Fruit fly (Drosophila melanogaster) whole organism, prepupa: ENCODE data around the gene CG43673.

Experiments used
- Blimp-1 ChIP-seq: fragments of 200-800 bp; sonication (Bioruptor generic); optimal IDR thresholded peaks from 3 replicates; lab custom pipeline; 2017; ENCODE audit warnings: missing biosample characterization, missing genetic modification characterization, mild to moderate bottlenecking, moderate library complexity, missing genetic modification reagents
- CG10631 ChIP-seq: fragments of 200-800 bp; sonication (Bioruptor generic); optimal IDR thresholded peaks from 2 replicates; lab custom pipeline; 2016; ENCODE audit warnings: missing biosample characterization, missing genetic modification characterization
- CG10669 ChIP-seq: fragments of 200-800 bp; sonication (Bioruptor generic); optimal IDR thresholded peaks from 3 replicates; lab custom pipeline; 2018; ENCODE audit warnings: missing biosample characterization, mild to moderate bottlenecking, missing genetic modification characterization, moderate library complexity
- CG11294 ChIP-seq: fragments of 200-800 bp; sonication (Bioruptor generic); IDR thresholded peaks from 2 replicates; pipeline ENCODE4 v1.3.6; 2022; ENCODE audit warnings: missing biosample characterization, missing genetic modification characterization
- CG11762 ChIP-seq: fragments of 200-800 bp; sonication (Bioruptor generic); optimal IDR thresholded peaks from 3 replicates; lab custom pipeline; 2016; ENCODE audit warnings: missing biosample characterization, missing genetic modification characterization; ENCODE audit not compliant: insufficient read depth
- CG15336 ChIP-seq: fragments of 200-800 bp; sonication (Bioruptor generic); IDR thresholded peaks from 2 replicates; pipeline ENCODE4 v1.3.6; 2022; ENCODE audit warnings: missing biosample characterization, missing genetic modification characterization
- CG1621 ChIP-seq: fragments of 200-800 bp; sonication (Bioruptor generic); optimal IDR thresholded peaks from 3 replicates; lab custom pipeline; 2018; ENCODE audit warnings: missing biosample characterization, mild to moderate bottlenecking, missing genetic modification characterization
- CG16779 ChIP-seq: fragments of 200-800 bp; sonication (Bioruptor generic); optimal IDR thresholded peaks from 3 replicates; lab custom pipeline; 2017; ENCODE audit warnings: missing biosample characterization, mild to moderate bottlenecking, missing genetic modification characterization
- CG31627 ChIP-seq: fragments of 200-800 bp; sonication (Bioruptor generic); optimal IDR thresholded peaks from 3 replicates; lab custom pipeline; 2016; ENCODE audit warnings: missing biosample characterization, missing genetic modification characterization
- CG32006 ChIP-seq: fragments of 200-800 bp; sonication (Bioruptor generic); optimal IDR thresholded peaks from 3 replicates; lab custom pipeline; 2017; ENCODE audit warnings: missing biosample characterization, mild to moderate bottlenecking, missing genetic modification characterization
- CG34406 ChIP-seq: fragments of 200-800 bp; sonication (Bioruptor generic); optimal IDR thresholded peaks from 3 replicates; lab custom pipeline; 2016; ENCODE audit warnings: missing biosample characterization, missing genetic modification characterization
- CG3919 ChIP-seq: fragments of 200-800 bp; sonication (Bioruptor generic); optimal IDR thresholded peaks from 3 replicates; lab custom pipeline; 2016; ENCODE audit warnings: missing biosample characterization, missing genetic modification characterization
- CG4318 ChIP-seq: fragments of 200-800 bp; sonication (Bioruptor generic); optimal IDR thresholded peaks from 3 replicates; lab custom pipeline; 2017; ENCODE audit warnings: missing biosample characterization, mild to moderate bottlenecking, missing genetic modification characterization
- CG6163 ChIP-seq: fragments of 200-800 bp; sonication (Bioruptor generic); IDR thresholded peaks from 3 replicates; pipeline ENCODE4 v1.3.6; 2022; ENCODE audit warnings: missing biosample characterization, missing genetic modification characterization
- CG6276 ChIP-seq: fragments of 200-800 bp; sonication (Bioruptor generic); optimal IDR thresholded peaks from 2 replicates; lab custom pipeline; 2017; ENCODE audit warnings: missing biosample characterization, mild to moderate bottlenecking, missing genetic modification characterization
- CG8119 ChIP-seq: fragments of 200-800 bp; sonication (Bioruptor generic); IDR thresholded peaks from 3 replicates; pipeline ENCODE4 v1.3.6; 2022; ENCODE audit warnings: missing biosample characterization, missing genetic modification characterization
- CG8632 ChIP-seq: fragments of 200-800 bp; sonication (Bioruptor generic); optimal IDR thresholded peaks from 3 replicates; lab custom pipeline; 2016; ENCODE audit warnings: missing biosample characterization, missing genetic modification characterization
- Eip78C ChIP-seq: fragments of 200-800 bp; sonication (Bioruptor generic); peaks from one replicate; lab custom pipeline; 2016; ENCODE audit warnings: missing biosample characterization, missing genetic modification characterization
- Eip93F ChIP-seq: fragments of 200-800 bp; sonication (Bioruptor generic); optimal IDR thresholded peaks from 2 replicates; lab custom pipeline; 2016; ENCODE audit warnings: missing biosample characterization, mild to moderate bottlenecking, missing genetic modification characterization
- Ets21C ChIP-seq: fragments of 200-800 bp; sonication (Bioruptor generic); optimal IDR thresholded peaks from 3 replicates; lab custom pipeline; 2016; ENCODE audit warnings: missing biosample characterization, missing genetic modification characterization
- Ets96B ChIP-seq: fragments of 200-800 bp; optimal IDR thresholded peaks from 2 replicates; lab custom pipeline; 2019; ENCODE audit warnings: missing biosample characterization, mild to moderate bottlenecking, missing genetic modification characterization, moderate library complexity
- Gug ChIP-seq: fragments of 200-800 bp; sonication (Bioruptor generic); IDR thresholded peaks from 2 replicates; pipeline ENCODE4 v1.3.6; 2022; ENCODE audit warnings: missing biosample characterization, missing genetic modification characterization
- Hr38 ChIP-seq: sonication (Bioruptor generic); optimal IDR thresholded peaks from 2 replicates; lab custom pipeline; 2016; ENCODE audit warnings: missing biosample characterization, missing genetic modification characterization
- Hr39 ChIP-seq: fragments of 200-800 bp; sonication (Bioruptor generic); optimal IDR thresholded peaks from 2 replicates; lab custom pipeline; 2016; ENCODE audit warnings: missing biosample characterization, missing genetic modification characterization
- Sox102F ChIP-seq: fragments of 200-800 bp; sonication (Bioruptor generic); optimal IDR thresholded peaks from 2 replicates; lab custom pipeline; 2016; ENCODE audit warnings: missing biosample characterization, mild to moderate bottlenecking, missing genetic modification characterization
- achi ChIP-seq: fragments of 200-800 bp; sonication (Bioruptor generic); optimal IDR thresholded peaks from 3 replicates; lab custom pipeline; 2016; ENCODE audit warnings: missing biosample characterization, missing genetic modification characterization
- dsx ChIP-seq: fragments of 200-800 bp; optimal IDR thresholded peaks from 3 replicates; lab custom pipeline; 2019; ENCODE audit warnings: missing biosample characterization, mild to moderate bottlenecking, missing genetic modification characterization, moderate library complexity; ENCODE audit not compliant: poor library complexity, severe bottlenecking
- eg ChIP-seq: fragments of 200-800 bp; sonication (Bioruptor generic); IDR thresholded peaks from 3 replicates; pipeline ENCODE4 v1.3.6; 2022; ENCODE audit warnings: missing biosample characterization, missing genetic modification characterization
- fd59A ChIP-seq: fragments of 200-800 bp; sonication (Bioruptor generic); optimal IDR thresholded peaks from 2 replicates; lab custom pipeline; 2017; ENCODE audit warnings: missing biosample characterization, mild to moderate bottlenecking, missing genetic modification characterization, missing genetic modification reagents
- fkh ChIP-seq: fragments of 200-800 bp; sonication (Bioruptor generic); optimal IDR thresholded peaks from 3 replicates; lab custom pipeline; 2017; ENCODE audit warnings: missing biosample characterization, mild to moderate bottlenecking, missing genetic modification characterization, moderate library complexity
- lz ChIP-seq: fragments of 200-800 bp; sonication (Bioruptor generic); optimal IDR thresholded peaks from 3 replicates; lab custom pipeline; 2016; ENCODE audit warnings: missing biosample characterization, missing genetic modification characterization
- pdm3 ChIP-seq: fragments of 200-800 bp; sonication (Bioruptor generic); optimal IDR thresholded peaks from 3 replicates; lab custom pipeline; 2016; ENCODE audit warnings: missing biosample characterization, missing genetic modification characterization
- salr ChIP-seq, 2 experiments: fragments of 200-800 bp; sonication (Bioruptor generic); optimal IDR thresholded peaks; 3 replicates each; lab custom pipeline; 2016 to 2018; ENCODE audit warnings: missing biosample characterization in 2 of 2, missing genetic modification characterization in 2 of 2, mild to moderate bottlenecking in 1 of 2
- spab ChIP-seq: fragments of 200-800 bp; sonication (Bioruptor generic); optimal IDR thresholded peaks from 2 replicates; lab custom pipeline; 2017; ENCODE audit warnings: missing biosample characterization, mild to moderate bottlenecking, missing genetic modification characterization, missing genetic modification reagents
- ss ChIP-seq, 2 experiments: fragments of 200-800 bp; sonication (Bioruptor generic); optimal IDR thresholded peaks; 2 replicates in 1 of 2; 3 replicates in 1 of 2; lab custom pipeline; 2017 to 2018; ENCODE audit warnings: mild to moderate bottlenecking in 2 of 2, missing biosample characterization in 2 of 2, missing genetic modification characterization in 2 of 2, moderate library complexity in 1 of 2
- svp ChIP-seq: fragments of 200-800 bp; sonication (Bioruptor generic); peaks from one replicate; lab custom pipeline; 2016; ENCODE audit warnings: missing biosample characterization, missing genetic modification characterization

Gene CG43673

dm6 chrX:15804790-15805189, 25.8 kb downstream of the CG43673 start:
- TF ChIP-seq CG3919 (GFP tag; lab: Kevin White, UChicago) (peak; percentile 21), Hr38 (GFP tag; lab: Kevin White, UChicago) (no peak), dsx (GFP tag; lab: Kevin White, UChicago) (no peak), Ets96B (peak; percentile 19), CG10631 (GFP tag; lab: Kevin White, UChicago) (peak; percentile 36), pdm3 (GFP tag; lab: Kevin White, UChicago) (peak; percentile 23), achi (GFP tag; lab: Kevin White, UChicago) (peak; percentile 23), salr (GFP tag; optimal IDR thresholded peaks at IDR 0.05; lab: Kevin White, UChicago) (no peak), CG32006 (GFP tag; lab: Kevin White, UChicago) (peak; percentile 39), CG11294 (GFP tag; lab: Robert Waterston, UW) (no peak), CG8119 (0 out of 3 replicates have a peak, but pooled peaks have one; percentile 38), CG15336 (GFP tag; lab: Robert Waterston, UW) (peak; percentile 60), CG10669 (GFP tag; lab: Kevin White, UChicago) (peak; percentile 24), ss (GFP tag; optimal IDR thresholded peaks at IDR 0.05; lab: Kevin White, UChicago) (no peak), eg (GFP tag; lab: Robert Waterston, UW) (peak; percentile 34; the same call in 2 of the 3 replicates), CG11762 (GFP tag; lab: Kevin White, UChicago) (no peak), CG6276 (GFP tag; lab: Kevin White, UChicago) (peak; percentile 13), CG1621 (tag; lab: Kevin White, UChicago) (peak; percentile 26), CG8632 (GFP tag; lab: Kevin White, UChicago) (peak; percentile 26), CG6163 (GFP tag; lab: Robert Waterston, UW) (0 out of 3 replicates have a peak, but pooled peaks have one; percentile 46), Eip78C (peak; percentile 60), CG34406 (GFP tag; lab: Kevin White, UChicago) (peak; percentile 21), svp (GFP tag; lab: Kevin White, UChicago) (peak; percentile 57), lz (GFP tag; lab: Kevin White, UChicago) (peak; percentile 1)

dm6 chrX:15805523-15805922, 26.6 kb downstream of the CG43673 start:
- TF ChIP-seq lz (GFP tag; lab: Kevin White, UChicago), result no peak
- peak; percentile 67 for TF ChIP-seq fkh (GFP tag; lab: Kevin White, UChicago)

dm6 chrX:15807915-15808314, 29.0 kb downstream of the CG43673 start:
- TF ChIP-seq CG6276 (GFP tag; lab: Kevin White, UChicago), result no peak
- no peak for TF ChIP-seq Eip93F (GFP tag; lab: Kevin White, UChicago)
- TF ChIP-seq fd59A (GFP tag; lab: Kevin White, UChicago), result no peak
- TF ChIP-seq spab (GFP tag; lab: Kevin White, UChicago), result no peak
- TF ChIP-seq salr (GFP tag; optimal IDR thresholded peaks at IDR 0.05; lab: Kevin White, UChicago), result no peak
- TF ChIP-seq Eip78C, result no peak
- no peak for TF ChIP-seq Hr39 (GFP tag; lab: Kevin White, UChicago)
- TF ChIP-seq Sox102F (GFP tag; lab: Kevin White, UChicago), result no peak
- TF ChIP-seq CG16779 (tag; lab: Kevin White, UChicago), result no peak
- no peak for TF ChIP-seq Ets21C (GFP tag; lab: Kevin White, UChicago)
- no peak for TF ChIP-seq svp (GFP tag; lab: Kevin White, UChicago)
- TF ChIP-seq Gug (GFP tag; lab: Robert Waterston, UW), result no peak
- TF ChIP-seq CG4318, result no peak
- no peak for TF ChIP-seq CG8632 (GFP tag; lab: Kevin White, UChicago)
- TF ChIP-seq CG31627, result no peak
- TF ChIP-seq Blimp-1 (GFP tag; lab: Kevin White, UChicago), result no peak
- no peak for TF ChIP-seq CG15336 (GFP tag; lab: Robert Waterston, UW)
